Worm (Caenorhabditis elegans) whole organism, L4 larva: ENCODE measurements around the gene lipl-7.

ENCODE experiments used
- F44E2.7 ChIP-seq: fragments of 200-800 bp; sonication (Bioruptor generic); IDR thresholded peaks from 2 replicates; pipeline ENCODE4 v2.1.2; 2022; ENCODE audit warnings: missing genetic modification characterization, missing compliant biosample characterization
- R02D3.7 ChIP-seq: fragments of 150-350 bp; sonication (generic microtip); optimal IDR thresholded peaks from 3 replicates; lab custom pipeline; 2014; ENCODE audit warnings: missing biosample characterization, missing genetic modification characterization
- T20F7.1 ChIP-seq: fragments of 200-800 bp; sonication (Bioruptor generic); optimal IDR thresholded peaks from 2 replicates; lab custom pipeline; 2018; ENCODE audit warnings: mild to moderate bottlenecking, missing genetic modification characterization, missing compliant biosample characterization
- Y105C5A.15 ChIP-seq: fragments of 200-800 bp; sonication (Bioruptor generic); IDR thresholded peaks from 2 replicates; pipeline ENCODE4 v1.3.6; 2022; ENCODE audit warnings: missing genetic modification characterization, missing compliant biosample characterization
- Y75B8A.6 ChIP-seq: fragments of 200-800 bp; sonication (Bioruptor generic); IDR thresholded peaks from 2 replicates; pipeline ENCODE4 v1.3.6; 2022; ENCODE audit warnings: missing genetic modification reagents, missing genetic modification characterization, missing compliant biosample characterization
- aha-1 ChIP-seq: fragments of 150-350 bp; peaks from one replicate; lab custom pipeline; 2014; ENCODE audit warnings: missing biosample characterization, missing genetic modification characterization
- aly-2 ChIP-seq: sonication (generic microtip); optimal IDR thresholded peaks from 2 replicates; lab custom pipeline; 2018; ENCODE audit warnings: missing biosample characterization, missing genetic modification characterization
- ama-1 ChIP-seq: fragments of 150-350 bp; optimal IDR thresholded peaks from 2 replicates; lab custom pipeline; 2014; ENCODE audit warnings: inconsistent platforms, mixed read lengths
- ceh-20 ChIP-seq: fragments of 200-800 bp; sonication (Bioruptor generic); IDR thresholded peaks from 2 replicates; pipeline ENCODE4 v1.3.6; 2022; ENCODE audit warnings: missing genetic modification reagents, missing genetic modification characterization, missing compliant biosample characterization
- ceh-28 ChIP-seq: fragments of 150-350 bp; optimal IDR thresholded peaks from 2 replicates; lab custom pipeline; 2014; ENCODE audit warnings: missing biosample characterization, missing genetic modification reagents, missing genetic modification characterization
- ctbp-1 ChIP-seq: fragments of 200-800 bp; sonication (Bioruptor generic); IDR thresholded peaks from 2 replicates; pipeline ENCODE4 v1.3.6; 2022; ENCODE audit warnings: missing genetic modification reagents, missing genetic modification characterization, missing compliant biosample characterization
- dmd-6 ChIP-seq: fragments of 200-800 bp; sonication (Bioruptor generic); IDR thresholded peaks from 2 replicates; pipeline ENCODE4 v1.3.6; 2022; ENCODE audit warnings: missing genetic modification reagents, missing genetic modification characterization, missing compliant biosample characterization
- dpl-1 ChIP-seq: fragments of 150-350 bp; optimal IDR thresholded peaks from 2 replicates; lab custom pipeline; 2014; ENCODE audit warnings: missing biosample characterization, missing genetic modification reagents, missing genetic modification characterization
- duxl-1 ChIP-seq: sonication (generic microtip); optimal IDR thresholded peaks from 2 replicates; lab custom pipeline; 2016; ENCODE audit warnings: mild to moderate bottlenecking, missing genetic modification characterization, moderate library complexity, missing compliant biosample characterization; ENCODE audit not compliant: poor library complexity
- fkh-10 ChIP-seq: fragments of 150-350 bp; optimal IDR thresholded peaks from 2 replicates; lab custom pipeline; 2014; ENCODE audit warnings: missing biosample characterization, missing genetic modification reagents, missing genetic modification characterization
- fos-1 ChIP-seq: fragments of 150-350 bp; optimal IDR thresholded peaks from 2 replicates; lab custom pipeline; 2014; ENCODE audit warnings: missing biosample characterization, missing genetic modification characterization
- hlh-11 ChIP-seq: fragments of 200-800 bp; sonication (Bioruptor generic); optimal IDR thresholded peaks from 2 replicates; lab custom pipeline; 2018; ENCODE audit warnings: mild to moderate bottlenecking, missing genetic modification characterization, missing compliant biosample characterization
- hlh-30 ChIP-seq: sonication (generic microtip); optimal IDR thresholded peaks from 2 replicates; lab custom pipeline; 2017; ENCODE audit warnings: antibody characterized with exemption, mild to moderate bottlenecking, missing genetic modification characterization, missing compliant biosample characterization; ENCODE audit not compliant: insufficient read depth
- hmg-1.1 ChIP-seq: fragments of 200-800 bp; sonication (Bioruptor generic); IDR thresholded peaks from 2 replicates; pipeline ENCODE4 v1.3.6; 2022; ENCODE audit warnings: missing genetic modification reagents, missing genetic modification characterization, missing compliant biosample characterization
- lin-38 ChIP-seq: fragments of 200-800 bp; sonication (Bioruptor generic); IDR thresholded peaks from 2 replicates; pipeline ENCODE4 v1.3.6; 2022; ENCODE audit warnings: missing genetic modification reagents, missing genetic modification characterization, missing compliant biosample characterization
- madf-5 ChIP-seq, 2 experiments: fragments of 200-800 bp; sonication (Bioruptor generic); IDR thresholded peaks; 2 replicates each; pipeline ENCODE4 v1.3.6; 2022; ENCODE audit warnings: missing compliant biosample characterization in 2 of 2, missing genetic modification characterization in 2 of 2
- mes-2 ChIP-seq: sonication (generic microtip); optimal IDR thresholded peaks from 2 replicates; lab custom pipeline; 2016; ENCODE audit warnings: missing genotype, mild to moderate bottlenecking, missing genetic modification characterization, missing compliant biosample characterization; ENCODE audit not compliant: poor library complexity, severe bottlenecking
- mxl-2 ChIP-seq: fragments of 200-800 bp; sonication (Bioruptor generic); conservative IDR thresholded peaks from 2 replicates; pipeline ENCODE4 v1.3.6; 2022; ENCODE audit warnings: missing genetic modification reagents, missing genetic modification characterization, missing compliant biosample characterization
- nhr-102 ChIP-seq: sonication (generic microtip); optimal IDR thresholded peaks from 2 replicates; lab custom pipeline; 2016; ENCODE audit warnings: mild to moderate bottlenecking, missing genetic modification characterization, moderate library complexity, missing compliant biosample characterization
- nhr-11 ChIP-seq: fragments of 150-350 bp; optimal IDR thresholded peaks from 2 replicates; lab custom pipeline; 2014; ENCODE audit warnings: missing biosample characterization, missing genetic modification characterization
- nhr-237 ChIP-seq: sonication (generic microtip); optimal IDR thresholded peaks from 2 replicates; lab custom pipeline; 2017; ENCODE audit warnings: missing biosample characterization, missing genetic modification characterization
- nhr-25 ChIP-seq: sonication (generic microtip); optimal IDR thresholded peaks from 2 replicates; lab custom pipeline; 2017; ENCODE audit warnings: missing genetic modification characterization, mild to moderate bottlenecking, missing compliant biosample characterization, antibody characterized with exemption, moderate library complexity, borderline replicate concordance; ENCODE audit not compliant: insufficient read depth
- nhr-28 ChIP-seq: fragments of 150-350 bp; optimal IDR thresholded peaks from 2 replicates; lab custom pipeline; 2014; ENCODE audit warnings: missing biosample characterization, missing genetic modification characterization
- nhr-6 ChIP-seq: fragments of 150-350 bp; optimal IDR thresholded peaks from 2 replicates; lab custom pipeline; 2014; ENCODE audit warnings: missing biosample characterization, missing genetic modification characterization
- pqm-1 ChIP-seq: sonication (generic microtip); optimal IDR thresholded peaks from 2 replicates; lab custom pipeline; 2017; ENCODE audit warnings: missing biosample characterization, missing genetic modification characterization
- saeg-2 ChIP-seq: fragments of 200-800 bp; sonication (Bioruptor generic); IDR thresholded peaks from 2 replicates; pipeline ENCODE4 v1.3.6; 2022; ENCODE audit warnings: missing genetic modification reagents, missing genetic modification characterization, missing compliant biosample characterization
- set-16 ChIP-seq: fragments of 200-800 bp; sonication (Bioruptor generic); IDR thresholded peaks from 2 replicates; pipeline ENCODE4 v1.3.6; 2022; ENCODE audit warnings: missing genetic modification reagents, missing genetic modification characterization, missing compliant biosample characterization
- snpc-1.2 ChIP-seq: fragments of 200-800 bp; sonication (Bioruptor generic); IDR thresholded peaks from 2 replicates; pipeline ENCODE4 v1.3.6; 2022; ENCODE audit warnings: missing genetic modification reagents, missing genetic modification characterization, missing compliant biosample characterization
- snpc-4 ChIP-seq: fragments of 150-350 bp; optimal IDR thresholded peaks from 2 replicates; lab custom pipeline; 2014; ENCODE audit warnings: missing biosample characterization, missing genetic modification characterization
- spr-1 ChIP-seq: sonication (generic microtip); optimal IDR thresholded peaks from 2 replicates; lab custom pipeline; 2016; ENCODE audit warnings: mild to moderate bottlenecking, missing genetic modification characterization, missing compliant biosample characterization
- tra-1 ChIP-seq: fragments of 200-800 bp; sonication (Bioruptor generic); IDR thresholded peaks from 2 replicates; pipeline ENCODE4 v1.3.6; 2022; ENCODE audit warnings: missing genetic modification reagents, missing genetic modification characterization, missing compliant biosample characterization
- unc-62 ChIP-seq, 3 experiments: fragments of 150-350 bp in 1 of 3; sonication (generic microtip); optimal IDR thresholded peaks in 2 of 3; peaks in 1 of 3; 1 replicate in 1 of 3; 2 replicates in 2 of 3; lab custom pipeline; 2014 to 2017; ENCODE audit warnings: missing biosample characterization in 3 of 3, missing genetic modification characterization in 3 of 3, missing genetic modification reagents in 3 of 3, missing genotype in 1 of 3
- vab-7 ChIP-seq: fragments of 200-800 bp; sonication (Bioruptor generic); IDR thresholded peaks from 2 replicates; pipeline ENCODE4 v1.3.6; 2022; ENCODE audit warnings: missing genetic modification reagents, missing genetic modification characterization, missing compliant biosample characterization
- zfp-3 ChIP-seq: fragments of 200-800 bp; sonication (Bioruptor generic); conservative IDR thresholded peaks from 2 replicates; pipeline ENCODE4 v1.3.6; 2022; ENCODE audit warnings: missing genetic modification reagents, missing genetic modification characterization, missing compliant biosample characterization
- ztf-7 ChIP-seq: fragments of 150-350 bp; optimal IDR thresholded peaks from 2 replicates; lab custom pipeline; 2014; ENCODE audit warnings: missing biosample characterization, missing genetic modification characterization

lipl-7 gene

DNA sequence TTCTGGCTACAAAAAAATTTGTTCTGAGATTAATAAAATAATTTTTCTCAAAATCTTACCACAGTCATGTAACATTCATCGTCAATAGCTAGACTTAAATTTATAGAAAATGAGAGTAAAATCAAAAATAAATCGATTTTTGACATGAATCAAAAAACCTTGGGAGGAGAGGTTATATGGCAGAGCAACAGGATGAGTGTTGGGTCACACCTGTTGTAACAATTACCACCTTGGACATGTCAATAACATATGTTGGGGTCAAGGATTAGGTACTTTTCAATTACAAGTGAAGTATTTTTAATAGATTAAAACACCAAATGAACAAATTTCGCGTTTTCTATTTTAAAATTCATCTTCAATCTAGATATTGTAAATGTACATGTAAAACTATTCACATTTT lies at the start of gene lipl-7:
TSS of gene lipl-7 (minus strand) at position 165 of the 400 bp plus-strand sequence.
- TF ChIP-seq nhr-6 (tag; lab: Kevin White, UChicago) = no peak
- TF ChIP-seq ctbp-1 (GFP tag; lab: Robert Waterston, UW) = no peak
- TF ChIP-seq Y75B8A.6 (GFP tag; lab: Robert Waterston, UW) = no peak
- no peak for TF ChIP-seq snpc-1.2
- no peak for TF ChIP-seq F44E2.7 (GFP tag; lab: Robert Waterston, UW)
- TF ChIP-seq unc-62 (GFP tag; optimal IDR thresholded peaks at IDR 0.05 in 1 of 2; lab: Kevin White, UChicago) = no peak
- TF ChIP-seq unc-62 (tag; optimal IDR thresholded peaks at IDR 0.05; lab: Kevin White, UChicago) = no peak
- TF ChIP-seq ceh-28 (tag; lab: Kevin White, UChicago) = no peak
- no peak for TF ChIP-seq ceh-20 (GFP tag; lab: Robert Waterston, UW)
- TF ChIP-seq fkh-10 (GFP tag; lab: Kevin White, UChicago) = no peak
- no peak for TF ChIP-seq set-16 (GFP tag; lab: Robert Waterston, UW)
- TF ChIP-seq saeg-2 (GFP tag; lab: Robert Waterston, UW) = no peak
- no peak for TF ChIP-seq nhr-11 (tag; lab: Kevin White, UChicago)

DNA sequence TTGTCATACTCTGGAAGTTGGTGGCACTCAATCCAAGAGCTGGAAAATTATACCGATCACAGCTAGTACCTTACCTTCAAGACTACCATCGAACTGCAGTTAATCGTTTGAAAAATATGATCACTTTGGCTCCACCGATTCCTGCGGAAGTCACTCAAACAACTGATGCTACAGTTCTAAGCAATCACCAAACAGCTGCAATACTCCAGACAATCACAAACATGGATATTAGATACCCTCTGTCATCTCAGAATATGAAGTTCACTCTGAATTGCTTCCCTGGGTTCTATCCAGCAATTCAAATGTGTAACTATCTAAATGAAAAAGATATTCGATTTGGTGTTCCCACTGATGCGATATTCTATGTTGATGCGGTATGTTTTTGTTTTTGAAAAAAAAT lies 47.0 kb upstream of the lipl-7 start:
- TF ChIP-seq aha-1 (tag; lab: Kevin White, UChicago) (peak; percentile 90), snpc-1.2 (no peak), duxl-1 (tag; lab: Kevin White, UChicago) (no peak), hmg-1.1 (GFP tag; lab: Robert Waterston, UW) (no peak), nhr-237 (tag; lab: Kevin White, UChicago) (no peak)

DNA sequence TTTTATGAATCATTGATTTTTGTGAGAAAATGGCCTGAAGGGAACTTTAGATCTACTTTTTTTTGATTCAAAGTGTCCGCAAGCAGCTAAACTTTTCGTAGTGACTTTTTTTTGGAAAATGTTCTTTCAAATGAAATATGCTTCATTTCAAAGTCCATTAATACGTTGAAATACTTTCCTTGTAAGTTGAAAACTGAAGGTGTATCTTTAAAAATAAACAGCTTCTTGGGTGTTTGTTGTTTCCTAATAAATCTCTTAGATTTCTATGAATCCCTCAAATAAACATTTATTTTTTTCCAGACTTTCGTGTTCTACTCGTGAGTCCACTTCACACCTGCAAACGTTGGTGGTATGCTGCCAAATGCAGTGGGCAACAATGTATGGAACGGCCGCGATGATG lies 45.0 kb upstream of the lipl-7 start, which contains the start of gene ebax-1:
TSS of gene ebax-1 (plus strand) at position 301 of the 400 bp plus-strand sequence.
- no peak for TF ChIP-seq hmg-1.1 (GFP tag; lab: Robert Waterston, UW)
- no peak for TF ChIP-seq mes-2
- TF ChIP-seq ctbp-1 (GFP tag; lab: Robert Waterston, UW) = no peak
- no peak for TF ChIP-seq vab-7 (GFP tag; lab: Robert Waterston, UW)
- TF ChIP-seq nhr-6 (tag; lab: Kevin White, UChicago) = no peak
- TF ChIP-seq aly-2 (tag; lab: Kevin White, UChicago) = no peak
- no peak for TF ChIP-seq pqm-1 (tag; lab: Kevin White, UChicago)
- TF ChIP-seq ztf-7 = no peak

DNA sequence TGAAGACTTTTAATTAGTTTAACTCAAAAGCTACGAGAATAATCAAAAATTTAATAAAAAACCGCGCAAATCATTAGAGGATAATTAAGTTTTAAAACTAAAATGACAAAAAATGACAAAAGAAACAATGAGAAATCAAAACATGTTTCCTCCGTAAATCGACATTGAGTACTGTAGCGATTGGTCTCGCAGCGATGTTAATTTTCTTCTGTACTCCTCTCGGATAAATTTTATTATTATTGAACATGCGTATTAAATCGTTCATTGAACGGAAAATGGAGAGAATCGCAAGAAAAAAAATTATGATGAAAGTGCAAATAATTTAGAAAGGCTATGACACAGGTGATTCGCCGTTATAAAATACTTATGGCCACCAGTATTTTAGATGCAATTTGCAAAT lies 43.7 kb upstream of the lipl-7 start:
- peak; percentile 34 for TF ChIP-seq R02D3.7
- no peak for TF ChIP-seq lin-38

DNA sequence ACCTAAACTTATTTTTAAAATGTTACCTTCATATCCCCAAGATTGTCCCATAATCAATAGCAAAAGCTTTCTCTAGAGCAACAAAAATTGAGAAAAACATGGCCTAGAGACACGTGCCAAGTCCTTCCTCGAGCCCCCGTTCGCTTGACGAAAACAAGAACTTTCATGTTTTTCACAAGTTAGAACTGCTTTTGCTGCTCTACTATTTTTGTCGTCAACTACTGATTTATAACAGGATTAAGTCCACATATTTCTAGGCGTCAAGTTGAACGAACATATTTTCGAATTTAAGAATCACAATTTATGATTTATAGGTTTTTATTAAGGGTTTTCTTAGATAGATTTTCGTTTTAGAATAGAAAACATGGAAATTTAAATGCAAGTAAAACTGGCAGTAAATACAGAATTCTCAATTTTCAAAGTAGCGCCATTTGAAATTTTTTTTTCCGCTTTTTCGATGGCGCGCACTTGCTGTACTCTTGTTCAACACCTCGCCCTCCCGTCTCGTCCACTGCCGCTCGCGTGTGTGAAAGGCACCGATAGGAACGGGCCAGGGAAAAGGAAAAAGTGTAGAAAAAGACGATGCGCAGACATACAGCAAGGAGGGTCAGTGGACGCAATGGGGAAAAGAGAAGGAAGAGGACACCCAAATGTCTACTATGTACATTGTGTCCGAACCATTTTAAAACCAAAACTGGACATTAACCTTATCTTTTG lies 42.7 kb upstream of the lipl-7 start, which contains the start of gene rad-51:
TSS of gene rad-51 (minus strand) at position 51 of the 717 bp plus-strand sequence.
- no peak for TF ChIP-seq spr-1 (tag; lab: Kevin White, UChicago)
- no peak for TF ChIP-seq fos-1 (tag; lab: Kevin White, UChicago)
- TF ChIP-seq ceh-28 (tag; lab: Kevin White, UChicago) = no peak
- peak; percentile 5 for TF ChIP-seq nhr-25 (tag; lab: Kevin White, UChicago)
- no peak for TF ChIP-seq tra-1 (GFP tag; lab: Robert Waterston, UW)
- no peak for TF ChIP-seq saeg-2 (GFP tag; lab: Robert Waterston, UW)
- TF ChIP-seq hlh-30 (tag; lab: Kevin White, UChicago) = peak; percentile 64
- 0 out of 2 replicates have a peak, but pooled peaks have one; percentile 34 for TF ChIP-seq ctbp-1 (GFP tag; lab: Robert Waterston, UW)
- TF ChIP-seq aha-1 (tag; lab: Kevin White, UChicago) = peak; percentile 3
- TF ChIP-seq aly-2 (tag; lab: Kevin White, UChicago) = no peak
- TF ChIP-seq set-16 (GFP tag; lab: Robert Waterston, UW) = peak; percentile 17; the same call in 1 of the 2 replicates
- no peak for TF ChIP-seq Y105C5A.15 (GFP tag; lab: Robert Waterston, UW)
- no peak for TF ChIP-seq mxl-2
- TF ChIP-seq zfp-3 = no peak
- no peak for TF ChIP-seq T20F7.1 (GFP tag; lab: Kevin White, UChicago)
- peak; percentile 76 for TF ChIP-seq nhr-28
- TF ChIP-seq nhr-102 (tag; lab: Kevin White, UChicago) = no peak
- TF ChIP-seq dpl-1 (GFP tag; lab: Kevin White, UChicago) = peak; percentile 83
- peak; percentile 42; the same call in 1 of the 2 replicates for TF ChIP-seq dmd-6
- peak; percentile 70 for TF ChIP-seq hlh-11
- no peak for TF ChIP-seq snpc-4 (tag; lab: Kevin White, UChicago)
- peak in 1 of 2 experiments; percentile 85 for TF ChIP-seq unc-62 (GFP tag; optimal IDR thresholded peaks at IDR 0.05 in 1 of 2; lab: Kevin White, UChicago)
- TF ChIP-seq unc-62 (tag; optimal IDR thresholded peaks at IDR 0.05; lab: Kevin White, UChicago) = no peak
- TF ChIP-seq R02D3.7 = no peak
- TF ChIP-seq madf-5 (GFP tag; IDR thresholded peaks at IDR 0.05; lab: Robert Waterston, UW) = no peak
- no peak for TF ChIP-seq ama-1
